Worm (Caenorhabditis elegans) whole organism, early embryonic: Measurements from ENCODE around the gene sco-1.

Experiments used
- ama-1 ChIP-seq: fragments of 150-350 bp; optimal IDR thresholded peaks from 2 replicates; lab custom pipeline; 2014
- hnd-1 ChIP-seq: sonication (generic microtip); optimal IDR thresholded peaks from 2 replicates; lab custom pipeline; 2016; ENCODE audit warnings: missing genetic modification characterization, missing compliant biosample characterization

DNA sequence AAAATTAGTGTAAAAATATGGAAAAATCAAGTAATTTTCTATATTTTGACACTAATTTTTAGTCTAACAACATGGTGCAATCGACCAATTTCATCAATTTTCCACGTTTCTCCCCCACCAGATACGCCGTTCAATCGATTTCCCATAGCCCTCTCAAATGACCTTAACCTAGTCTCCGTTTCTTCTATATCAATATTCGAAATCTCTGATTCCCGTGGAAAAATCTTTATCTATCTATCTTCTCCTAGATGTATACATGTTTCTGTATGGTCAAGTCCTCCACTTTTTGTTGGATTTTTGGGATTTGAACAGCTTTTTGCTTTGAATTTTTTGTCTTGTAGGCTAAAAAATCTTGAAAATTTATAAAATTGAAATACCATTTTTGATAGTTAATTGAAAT, 5.3 kb upstream of the sco-1 start:
- TF ChIP-seq ama-1 (lab: Kevin White, UChicago) (no peak), hnd-1 (tag; lab: Kevin White, UChicago) (no peak)
